Worm (Caenorhabditis elegans): Measurements from ENCODE around the gene Y55D5A.3.

- TF ChIP-seq ceh-16 (tag; optimal IDR thresholded peaks at IDR 0.05) (no peak), nhr-28 (tag; optimal IDR thresholded peaks at IDR 0.05) (no peak), lin-15B (tag; optimal IDR thresholded peaks at IDR 0.05) (no peak), ceh-82 (tag; optimal IDR thresholded peaks at IDR 0.05) (no peak), mml-1 (tag; optimal IDR thresholded peaks at IDR 0.05) (no peak), unc-62 (GFP tag; optimal IDR thresholded peaks at IDR 0.05) (no peak), nhr-76 (tag; optimal IDR thresholded peaks at IDR 0.05) (no peak)
These were observed 19.7 kb upstream of the Y55D5A.3 start for ce11 chrIII:2995288-2995687.

Measured in whole organism, L3 larva.